Worm (Caenorhabditis elegans) whole organism, young adult: ENCODE data around the gene M7.8.

Experiments
- B0035.1 ChIP-seq: sonication (generic microtip); optimal IDR thresholded peaks from 2 replicates; lab custom pipeline; 2016; ENCODE audit warnings: missing genetic modification characterization, mild to moderate bottlenecking, missing compliant biosample characterization, missing genotype, missing genetic modification reagents
- C06A6.2 ChIP-seq: fragments of 200-800 bp; sonication (Bioruptor generic); conservative IDR thresholded peaks from 2 replicates; pipeline ENCODE4 v1.3.6; 2022; ENCODE audit warnings: missing genetic modification characterization, missing compliant biosample characterization
- F22D6.2 ChIP-seq: sonication (generic microtip); optimal IDR thresholded peaks from 2 replicates; lab custom pipeline; 2016; ENCODE audit warnings: mild to moderate bottlenecking, missing genetic modification characterization, missing compliant biosample characterization
- F23B12.7 ChIP-seq: sonication (generic microtip); optimal IDR thresholded peaks from 2 replicates; lab custom pipeline; 2017; ENCODE audit warnings: missing genetic modification characterization, mild to moderate bottlenecking, missing compliant biosample characterization, antibody characterized with exemption, moderate library complexity; ENCODE audit not compliant: insufficient read depth
- F49E8.2 ChIP-seq: sonication (generic microtip); optimal IDR thresholded peaks from 3 replicates; lab custom pipeline; 2017; ENCODE audit warnings: missing genetic modification characterization, mild to moderate bottlenecking, missing compliant biosample characterization, antibody characterized with exemption, moderate library complexity; ENCODE audit not compliant: insufficient read depth
- F57A8.1 ChIP-seq: fragments of 200-800 bp; sonication (Bioruptor generic); optimal IDR thresholded peaks from 2 replicates; lab custom pipeline; 2018; ENCODE audit warnings: mild to moderate bottlenecking, missing genetic modification characterization, moderate library complexity, missing compliant biosample characterization
- K11D2.4 ChIP-seq: fragments of 200-800 bp; sonication (Bioruptor generic); IDR thresholded peaks from 2 replicates; pipeline ENCODE4 v1.3.6; 2022; ENCODE audit warnings: missing genetic modification reagents, missing genetic modification characterization, missing compliant biosample characterization
- T26A5.8 ChIP-seq: sonication (generic microtip); optimal IDR thresholded peaks from 2 replicates; lab custom pipeline; 2016; ENCODE audit warnings: missing genetic modification characterization, missing compliant biosample characterization
- Y53F4B.3 ChIP-seq: fragments of 200-800 bp; sonication (Bioruptor generic); IDR thresholded peaks from 2 replicates; pipeline ENCODE4 v1.3.6; 2022; ENCODE audit warnings: missing genetic modification reagents, missing genetic modification characterization, missing compliant biosample characterization
- Y67H2A.10 ChIP-seq: fragments of 200-800 bp; sonication (Bioruptor generic); conservative IDR thresholded peaks from 2 replicates; pipeline ENCODE4 v1.3.6; 2022; ENCODE audit warnings: missing genetic modification reagents, missing genetic modification characterization, missing compliant biosample characterization
- ZK185.1 ChIP-seq: sonication (generic microtip); optimal IDR thresholded peaks from 2 replicates; lab custom pipeline; 2016; ENCODE audit warnings: mild to moderate bottlenecking, missing genetic modification characterization, missing compliant biosample characterization; ENCODE audit not compliant: poor library complexity, severe bottlenecking
- ama-1 ChIP-seq, 3 experiments: fragments of 150-350 bp in 1 of 3; sonication (generic microtip) in 2 of 3; optimal IDR thresholded peaks; 2 replicates each; lab custom pipeline; 2014 to 2018; ENCODE audit warnings: missing biosample characterization in 2 of 3, missing genetic modification characterization in 2 of 3, missing genetic modification reagents in 2 of 3
- attf-3 ChIP-seq: fragments of 200-800 bp; sonication (Bioruptor generic); conservative IDR thresholded peaks from 2 replicates; pipeline ENCODE4 v1.3.6; 2022; ENCODE audit warnings: missing genetic modification reagents, missing genetic modification characterization, missing compliant biosample characterization
- attf-5 ChIP-seq: fragments of 200-800 bp; sonication (Bioruptor generic); optimal IDR thresholded peaks from 2 replicates; lab custom pipeline; 2018; ENCODE audit warnings: mild to moderate bottlenecking, missing genetic modification characterization, missing compliant biosample characterization
- bed-2 ChIP-seq: fragments of 200-800 bp; sonication (Bioruptor generic); IDR thresholded peaks from 2 replicates; pipeline ENCODE4 v1.3.6; 2022; ENCODE audit warnings: missing genetic modification reagents, missing genetic modification characterization, missing compliant biosample characterization
- ccch-3 ChIP-seq: fragments of 200-800 bp; sonication (Bioruptor generic); optimal IDR thresholded peaks from 2 replicates; lab custom pipeline; 2018; ENCODE audit warnings: mild to moderate bottlenecking, missing genetic modification characterization, missing compliant biosample characterization
- cebp-1 ChIP-seq, 2 experiments: fragments of 200-800 bp in 1 of 2; sonication (Bioruptor generic) in 1 of 2; sonication (generic microtip) in 1 of 2; IDR thresholded peaks in 1 of 2; optimal IDR thresholded peaks in 1 of 2; 2 replicates each; pipeline versions ENCODE4 v1.3.6 to Lab custom; 2017 to 2022; ENCODE audit warnings: missing compliant biosample characterization in 2 of 2, missing genetic modification characterization in 2 of 2, mild to moderate bottlenecking in 1 of 2, missing genetic modification reagents in 1 of 2, moderate library complexity in 1 of 2
- ceh-27 ChIP-seq: fragments of 200-800 bp; sonication (Bioruptor generic); optimal IDR thresholded peaks from 2 replicates; lab custom pipeline; 2018; ENCODE audit warnings: mild to moderate bottlenecking, missing genetic modification characterization, moderate library complexity, missing compliant biosample characterization
- ceh-40 ChIP-seq: fragments of 200-800 bp; sonication (Bioruptor generic); IDR thresholded peaks from 2 replicates; pipeline ENCODE4 v1.3.6; 2022; ENCODE audit warnings: missing genetic modification characterization, missing compliant biosample characterization
- ceh-79 ChIP-seq: sonication (generic microtip); optimal IDR thresholded peaks from 2 replicates; lab custom pipeline; 2017; ENCODE audit warnings: mild to moderate bottlenecking, missing genetic modification characterization, missing compliant biosample characterization
- die-1 ChIP-seq: sonication (generic microtip); optimal IDR thresholded peaks from 2 replicates; lab custom pipeline; 2016; ENCODE audit warnings: missing genotype, mild to moderate bottlenecking, missing genetic modification characterization, missing compliant biosample characterization
- egl-18 ChIP-seq: fragments of 200-800 bp; sonication (Bioruptor generic); IDR thresholded peaks from 2 replicates; pipeline ENCODE4 v1.3.6; 2022; ENCODE audit warnings: missing genetic modification reagents, missing genetic modification characterization, missing compliant biosample characterization
- egl-44 ChIP-seq: fragments of 200-800 bp; sonication (Bioruptor generic); IDR thresholded peaks from 2 replicates; pipeline ENCODE4 v1.3.6; 2022; ENCODE audit warnings: missing genetic modification reagents, missing genetic modification characterization, missing compliant biosample characterization
- fkh-3 ChIP-seq: sonication (generic microtip); optimal IDR thresholded peaks from 2 replicates; lab custom pipeline; 2016; ENCODE audit warnings: mild to moderate bottlenecking, missing genetic modification characterization, missing compliant biosample characterization
- gei-17 ChIP-seq: fragments of 200-800 bp; sonication (Bioruptor generic); optimal IDR thresholded peaks from 2 replicates; lab custom pipeline; 2018; ENCODE audit warnings: mild to moderate bottlenecking, missing genetic modification characterization, missing compliant biosample characterization
- him-1 ChIP-seq: sonication (generic microtip); optimal IDR thresholded peaks from 2 replicates; lab custom pipeline; 2016; ENCODE audit warnings: missing genotype, missing genetic modification reagents, missing genetic modification characterization, missing compliant biosample characterization
- hrde-1 ChIP-seq: sonication (generic microtip); optimal IDR thresholded peaks from 2 replicates; lab custom pipeline; 2016; ENCODE audit warnings: missing genetic modification characterization, mild to moderate bottlenecking, missing compliant biosample characterization, moderate library complexity, missing genotype, missing genetic modification reagents, borderline replicate concordance
- lin-26 ChIP-seq: fragments of 200-800 bp; sonication (Bioruptor generic); IDR thresholded peaks from 2 replicates; pipeline ENCODE4 v1.3.6; 2022; ENCODE audit warnings: missing genetic modification reagents, missing genetic modification characterization, missing compliant biosample characterization
- lin-40 ChIP-seq: sonication (generic microtip); optimal IDR thresholded peaks from 2 replicates; lab custom pipeline; 2016; ENCODE audit warnings: missing genetic modification characterization, mild to moderate bottlenecking, missing compliant biosample characterization, missing genotype, missing genetic modification reagents
- lir-1 ChIP-seq: fragments of 200-800 bp; sonication (Bioruptor generic); conservative IDR thresholded peaks from 2 replicates; pipeline ENCODE4 v1.3.6; 2022; ENCODE audit warnings: missing genetic modification reagents, missing genetic modification characterization, missing compliant biosample characterization
- lsy-27 ChIP-seq: sonication (generic microtip); optimal IDR thresholded peaks from 2 replicates; lab custom pipeline; 2017; ENCODE audit warnings: missing genetic modification characterization, mild to moderate bottlenecking, missing compliant biosample characterization, antibody characterized with exemption, missing genotype, borderline replicate concordance; ENCODE audit not compliant: insufficient read depth
- mcd-1 ChIP-seq: fragments of 200-800 bp; sonication (Bioruptor generic); IDR thresholded peaks from 2 replicates; pipeline ENCODE4 v1.3.6; 2022; ENCODE audit warnings: missing genetic modification reagents, missing genetic modification characterization, missing compliant biosample characterization
- mel-28 ChIP-seq: sonication (generic microtip); optimal IDR thresholded peaks from 2 replicates; lab custom pipeline; 2016; ENCODE audit warnings: borderline replicate concordance, mild to moderate bottlenecking, missing genetic modification characterization, missing compliant biosample characterization
- nfya-1 ChIP-seq: sonication (generic microtip); optimal IDR thresholded peaks from 2 replicates; lab custom pipeline; 2017; ENCODE audit warnings: antibody characterized with exemption, missing compliant biosample characterization, missing genetic modification characterization, borderline replicate concordance; ENCODE audit not compliant: insufficient read depth
- nfyb-1 ChIP-seq: fragments of 200-800 bp; sonication (Bioruptor generic); IDR thresholded peaks from 2 replicates; pipeline ENCODE4 v1.3.6; 2022; ENCODE audit warnings: missing genetic modification reagents, missing genetic modification characterization, missing compliant biosample characterization
- nhr-120 ChIP-seq: fragments of 200-800 bp; sonication (Bioruptor generic); IDR thresholded peaks from 2 replicates; pipeline ENCODE4 v1.3.6; 2022; ENCODE audit warnings: missing genetic modification characterization, missing compliant biosample characterization
- nhr-179 ChIP-seq: sonication (generic microtip); optimal IDR thresholded peaks from 2 replicates; lab custom pipeline; 2016; ENCODE audit warnings: mild to moderate bottlenecking, missing genetic modification characterization, missing compliant biosample characterization
- nhr-27 ChIP-seq: fragments of 200-800 bp; sonication (Bioruptor generic); optimal IDR thresholded peaks from 2 replicates; lab custom pipeline; 2018; ENCODE audit warnings: mild to moderate bottlenecking, missing genetic modification characterization, moderate library complexity, missing compliant biosample characterization
- nhr-80 ChIP-seq: sonication (generic microtip); optimal IDR thresholded peaks from 2 replicates; lab custom pipeline; 2016; ENCODE audit warnings: missing genetic modification characterization, missing compliant biosample characterization
- somi-1 ChIP-seq: fragments of 200-800 bp; sonication (Bioruptor generic); optimal IDR thresholded peaks from 2 replicates; lab custom pipeline; 2018; ENCODE audit warnings: mild to moderate bottlenecking, missing genetic modification characterization, missing compliant biosample characterization
- sptf-2 ChIP-seq: fragments of 200-800 bp; sonication (Bioruptor generic); optimal IDR thresholded peaks from 2 replicates; lab custom pipeline; 2018; ENCODE audit warnings: mild to moderate bottlenecking, missing genetic modification characterization, missing compliant biosample characterization
- unc-130 ChIP-seq: sonication (generic microtip); optimal IDR thresholded peaks from 2 replicates; lab custom pipeline; 2016; ENCODE audit warnings: missing genetic modification reagents, missing genetic modification characterization, missing compliant biosample characterization
- xnd-1 ChIP-seq: sonication (generic microtip); optimal IDR thresholded peaks from 2 replicates; lab custom pipeline; 2016; ENCODE audit warnings: missing genotype, missing genetic modification reagents, missing genetic modification characterization, missing compliant biosample characterization
- zfh-2 ChIP-seq: fragments of 200-800 bp; sonication (Bioruptor generic); conservative IDR thresholded peaks from 2 replicates; pipeline ENCODE4 v1.3.6; 2022; ENCODE audit warnings: missing genetic modification reagents, missing genetic modification characterization, missing compliant biosample characterization
- ztf-18 ChIP-seq: sonication (generic microtip); optimal IDR thresholded peaks from 2 replicates; lab custom pipeline; 2016; ENCODE audit warnings: missing genotype, mild to moderate bottlenecking, missing genetic modification characterization, missing compliant biosample characterization
- ztf-22 ChIP-seq: fragments of 200-800 bp; sonication (Bioruptor generic); optimal IDR thresholded peaks from 2 replicates; lab custom pipeline; 2018; ENCODE audit warnings: mild to moderate bottlenecking, missing genetic modification characterization, moderate library complexity, missing compliant biosample characterization
- ztf-28 ChIP-seq: fragments of 200-800 bp; sonication (Bioruptor generic); IDR thresholded peaks from 2 replicates; pipeline ENCODE4 v1.3.6; 2022; ENCODE audit warnings: missing genetic modification reagents, missing genetic modification characterization, missing compliant biosample characterization

The M7.8 gene

DNA sequence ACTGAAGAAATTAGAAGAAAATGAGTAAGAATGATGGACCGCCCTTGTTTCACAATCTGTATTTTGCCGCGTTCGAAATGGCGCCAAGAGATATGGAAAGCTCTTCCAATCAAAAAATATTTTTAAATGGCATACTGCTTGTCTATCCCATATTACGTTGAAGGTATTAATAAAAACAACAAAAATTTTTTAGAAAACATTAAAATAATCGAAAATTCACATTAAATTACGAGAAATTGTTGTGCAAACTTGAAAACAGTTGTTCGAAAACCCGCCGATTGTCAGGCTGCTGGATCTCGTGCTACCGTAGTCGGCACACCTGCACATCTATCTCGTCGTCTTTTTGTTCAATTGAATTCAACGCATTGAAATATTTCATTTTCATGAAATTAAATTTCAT lies 11.3 kb downstream of the M7.8 start, which contains the start of gene klc-1:
klc-1 (plus strand) TSS at position 127 of the 400 bp plus-strand sequence.
- no peak for TF ChIP-seq lin-40 (tag; lab: Kevin White, UChicago)
- no peak for TF ChIP-seq ceh-27 (GFP tag; lab: Kevin White, UChicago)
- TF ChIP-seq B0035.1 (tag; lab: Kevin White, UChicago), result no peak
- 0 out of 2 replicates have a peak, but pooled peaks have one; percentile 6 for TF ChIP-seq Y53F4B.3
- TF ChIP-seq unc-130, result peak; percentile 22
- no peak for TF ChIP-seq T26A5.8 (tag; lab: Kevin White, UChicago)
- no peak for TF ChIP-seq nfya-1 (tag; lab: Kevin White, UChicago)
- TF ChIP-seq attf-3 (GFP tag; lab: Robert Waterston, UW), result no peak
- no peak for TF ChIP-seq nfyb-1 (GFP tag; lab: Robert Waterston, UW)
- TF ChIP-seq somi-1, result no peak
- no peak for TF ChIP-seq nhr-120 (GFP tag; lab: Robert Waterston, UW)
- TF ChIP-seq F23B12.7 (tag; lab: Kevin White, UChicago), result no peak
- no peak for TF ChIP-seq egl-18 (GFP tag; lab: Robert Waterston, UW)
- no peak for TF ChIP-seq bed-2 (GFP tag; lab: Robert Waterston, UW)
- TF ChIP-seq ama-1 (optimal IDR thresholded peaks at IDR 0.05; lab: Kevin White, UChicago), result no peak
- TF ChIP-seq ama-1 (GFP tag; optimal IDR thresholded peaks at IDR 0.05; lab: Kevin White, UChicago), result no peak
- no peak for TF ChIP-seq lir-1 (GFP tag; lab: Robert Waterston, UW)
- no peak for TF ChIP-seq ztf-18 (tag; lab: Kevin White, UChicago)
- TF ChIP-seq lsy-27 (tag; lab: Kevin White, UChicago), result no peak
- TF ChIP-seq fkh-3 (tag; lab: Kevin White, UChicago), result no peak
- TF ChIP-seq nhr-179 (tag; lab: Kevin White, UChicago), result no peak
- no peak for TF ChIP-seq ceh-79 (tag; lab: Kevin White, UChicago)
- TF ChIP-seq F57A8.1 (GFP tag; lab: Kevin White, UChicago), result no peak
- peak; percentile 60 for TF ChIP-seq xnd-1 (tag; lab: Kevin White, UChicago)
- TF ChIP-seq lin-26 (GFP tag; lab: Robert Waterston, UW), result no peak
- no peak for TF ChIP-seq sptf-2
- TF ChIP-seq hrde-1 (tag; lab: Kevin White, UChicago), result no peak
- no peak for TF ChIP-seq ccch-3
- no peak for TF ChIP-seq him-1 (tag; lab: Kevin White, UChicago)
- TF ChIP-seq gei-17 (GFP tag; lab: Kevin White, UChicago), result no peak
- TF ChIP-seq ztf-28 (GFP tag; lab: Robert Waterston, UW), result no peak
- no peak for TF ChIP-seq ztf-22 (GFP tag; lab: Kevin White, UChicago)
- no peak for TF ChIP-seq K11D2.4 (GFP tag; lab: Robert Waterston, UW)
- no peak for TF ChIP-seq nhr-27
- no peak for TF ChIP-seq ZK185.1
- TF ChIP-seq nhr-80 (tag; lab: Kevin White, UChicago), result no peak
- no peak for TF ChIP-seq cebp-1 (GFP tag; IDR thresholded peaks at IDR 0.05; lab: Robert Waterston, UW)
- no peak for TF ChIP-seq cebp-1 (tag; optimal IDR thresholded peaks at IDR 0.05; lab: Kevin White, UChicago)
- no peak for TF ChIP-seq attf-5 (GFP tag; lab: Kevin White, UChicago)
- TF ChIP-seq die-1 (tag; lab: Kevin White, UChicago), result no peak
- TF ChIP-seq ceh-40, result no peak
- TF ChIP-seq mel-28 (tag; lab: Kevin White, UChicago), result no peak
- no peak for TF ChIP-seq egl-44 (GFP tag; lab: Robert Waterston, UW)
- TF ChIP-seq F49E8.2, result peak; percentile 57
- no peak for TF ChIP-seq F22D6.2 (tag; lab: Kevin White, UChicago)
- TF ChIP-seq zfh-2, result no peak
- no peak for TF ChIP-seq mcd-1
- TF ChIP-seq Y67H2A.10, result no peak
- TF ChIP-seq C06A6.2, result no peak
